Worm (Caenorhabditis elegans) whole organism, late embryonic: ENCODE results near the gene ugt-60.

Experiments
- C08G9.2 ChIP-seq: sonication (generic microtip); optimal IDR thresholded peaks from 2 replicates; lab custom pipeline; 2016; ENCODE audit warnings: mild to moderate bottlenecking, missing genetic modification characterization, moderate library complexity, missing compliant biosample characterization
- C38D4.7 ChIP-seq: fragments of 200-800 bp; sonication (Bioruptor generic); optimal IDR thresholded peaks from 2 replicates; lab custom pipeline; 2018; ENCODE audit warnings: mild to moderate bottlenecking, missing genetic modification characterization, moderate library complexity, missing compliant biosample characterization
- K02D7.2 ChIP-seq: sonication (generic microtip); optimal IDR thresholded peaks from 2 replicates; lab custom pipeline; 2017; ENCODE audit warnings: mild to moderate bottlenecking, missing genetic modification characterization, missing compliant biosample characterization
- K09A11.1 ChIP-seq: sonication (generic microtip); optimal IDR thresholded peaks from 2 replicates; lab custom pipeline; 2017; ENCODE audit warnings: antibody characterized with exemption, mild to moderate bottlenecking, missing genetic modification characterization, missing compliant biosample characterization; ENCODE audit not compliant: insufficient read depth
- ceh-18 ChIP-seq: sonication (generic microtip); optimal IDR thresholded peaks from 2 replicates; lab custom pipeline; 2016; ENCODE audit warnings: missing genetic modification characterization, missing compliant biosample characterization
- ceh-19 ChIP-seq: fragments of 200-800 bp; sonication (Bioruptor generic); optimal IDR thresholded peaks from 2 replicates; lab custom pipeline; 2018; ENCODE audit warnings: mild to moderate bottlenecking, missing genetic modification characterization, missing compliant biosample characterization
- ceh-22 ChIP-seq: sonication (generic microtip); optimal IDR thresholded peaks from 2 replicates; lab custom pipeline; 2017; ENCODE audit warnings: missing biosample characterization, missing genetic modification characterization
- ceh-24 ChIP-seq: sonication (generic microtip); optimal IDR thresholded peaks from 2 replicates; lab custom pipeline; 2016; ENCODE audit warnings: mild to moderate bottlenecking, missing genetic modification characterization, missing compliant biosample characterization
- ceh-31 ChIP-seq: sonication (generic microtip); optimal IDR thresholded peaks from 2 replicates; lab custom pipeline; 2016; ENCODE audit warnings: missing genetic modification characterization, missing compliant biosample characterization
- ceh-45 ChIP-seq: fragments of 200-800 bp; sonication (Bioruptor generic); IDR thresholded peaks from 2 replicates; pipeline ENCODE4 v1.3.6; 2022; ENCODE audit warnings: missing genetic modification reagents, missing genetic modification characterization, missing compliant biosample characterization
- ceh-6 ChIP-seq: fragments of 200-800 bp; sonication (Bioruptor generic); optimal IDR thresholded peaks from 2 replicates; lab custom pipeline; 2018; ENCODE audit warnings: mild to moderate bottlenecking, missing genetic modification characterization, missing compliant biosample characterization
- ceh-9 ChIP-seq: sonication (generic microtip); optimal IDR thresholded peaks from 2 replicates; lab custom pipeline; 2016; ENCODE audit warnings: mild to moderate bottlenecking, missing genetic modification characterization, inconsistent platforms, missing compliant biosample characterization
- che-1 ChIP-seq: sonication (generic microtip); optimal IDR thresholded peaks from 2 replicates; lab custom pipeline; 2016; ENCODE audit warnings: mild to moderate bottlenecking, missing genetic modification characterization, missing compliant biosample characterization
- dmd-4 ChIP-seq: sonication (generic microtip); optimal IDR thresholded peaks from 2 replicates; lab custom pipeline; 2016; ENCODE audit warnings: borderline replicate concordance, missing genetic modification characterization, missing compliant biosample characterization
- dve-1 ChIP-seq: sonication (generic microtip); optimal IDR thresholded peaks from 2 replicates; lab custom pipeline; 2017; ENCODE audit warnings: antibody characterized with exemption, mild to moderate bottlenecking, missing genetic modification characterization, missing compliant biosample characterization
- elt-2 ChIP-seq: sonication (generic microtip); optimal IDR thresholded peaks from 2 replicates; lab custom pipeline; 2016; ENCODE audit warnings: missing genetic modification reagents, missing genetic modification characterization, missing compliant biosample characterization
- ets-4 ChIP-seq: sonication (generic microtip); optimal IDR thresholded peaks from 2 replicates; lab custom pipeline; 2016; ENCODE audit warnings: missing genetic modification characterization, missing compliant biosample characterization
- hlh-15 ChIP-seq: sonication (generic microtip); optimal IDR thresholded peaks from 2 replicates; lab custom pipeline; 2016; ENCODE audit warnings: missing genetic modification characterization, missing compliant biosample characterization
- hlh-6 ChIP-seq: sonication (generic microtip); optimal IDR thresholded peaks from 2 replicates; lab custom pipeline; 2016; ENCODE audit warnings: missing genotype, missing genetic modification characterization, missing compliant biosample characterization
- hlh-8 ChIP-seq: sonication (generic microtip); optimal IDR thresholded peaks from 2 replicates; lab custom pipeline; 2016; ENCODE audit warnings: missing genotype, missing genetic modification characterization, missing compliant biosample characterization
- lim-6 ChIP-seq: sonication (generic microtip); optimal IDR thresholded peaks from 2 replicates; lab custom pipeline; 2016; ENCODE audit warnings: missing genetic modification characterization, missing compliant biosample characterization
- lin-11 ChIP-seq: fragments of 200-800 bp; sonication (Bioruptor generic); optimal IDR thresholded peaks from 2 replicates; lab custom pipeline; 2018; ENCODE audit warnings: mild to moderate bottlenecking, missing genetic modification characterization, missing compliant biosample characterization
- nhr-11 ChIP-seq: fragments of 150-350 bp; optimal IDR thresholded peaks from 2 replicates; lab custom pipeline; 2014; ENCODE audit warnings: missing biosample characterization, missing genetic modification characterization
- odd-2 ChIP-seq: sonication (generic microtip); optimal IDR thresholded peaks from 2 replicates; lab custom pipeline; 2017; ENCODE audit warnings: antibody characterized with exemption, mild to moderate bottlenecking, missing genetic modification characterization, missing compliant biosample characterization
- pag-3 ChIP-seq: sonication (generic microtip); optimal IDR thresholded peaks from 2 replicates; lab custom pipeline; 2016; ENCODE audit warnings: missing compliant biosample characterization, missing genetic modification characterization, borderline replicate concordance
- pat-9 ChIP-seq: fragments of 200-800 bp; sonication (Bioruptor generic); optimal IDR thresholded peaks from 2 replicates; lab custom pipeline; 2018; ENCODE audit warnings: mild to moderate bottlenecking, missing genetic modification characterization, moderate library complexity, missing compliant biosample characterization
- pha-2 ChIP-seq: sonication (generic microtip); optimal IDR thresholded peaks from 2 replicates; lab custom pipeline; 2017; ENCODE audit warnings: mild to moderate bottlenecking, missing genetic modification characterization, missing compliant biosample characterization
- pha-4 ChIP-seq: fragments of 150-350 bp; optimal IDR thresholded peaks from 2 replicates; lab custom pipeline; 2018; ENCODE audit warnings: missing biosample characterization, missing genetic modification reagents, missing genetic modification characterization
- pqm-1 ChIP-seq: sonication (generic microtip); optimal IDR thresholded peaks from 2 replicates; lab custom pipeline; 2016; ENCODE audit warnings: missing genetic modification characterization, missing compliant biosample characterization
- ref-2 ChIP-seq: sonication (generic microtip); optimal IDR thresholded peaks from 2 replicates; lab custom pipeline; 2016; ENCODE audit warnings: missing genetic modification characterization, missing compliant biosample characterization
- sox-2 ChIP-seq: fragments of 200-800 bp; sonication (Bioruptor generic); IDR thresholded peaks from 2 replicates; pipeline ENCODE4 v1.3.6; 2022; ENCODE audit warnings: missing genetic modification reagents, missing genetic modification characterization, missing compliant biosample characterization
- sox-4 ChIP-seq: sonication (generic microtip); optimal IDR thresholded peaks from 2 replicates; lab custom pipeline; 2017; ENCODE audit warnings: mild to moderate bottlenecking, missing genetic modification characterization, inconsistent platforms, missing compliant biosample characterization
- tbx-7 ChIP-seq: sonication (generic microtip); optimal IDR thresholded peaks from 2 replicates; lab custom pipeline; 2016; ENCODE audit warnings: missing genotype, missing genetic modification characterization, missing compliant biosample characterization
- ttx-3 ChIP-seq: sonication (generic microtip); optimal IDR thresholded peaks from 2 replicates; lab custom pipeline; 2016; ENCODE audit warnings: missing genetic modification reagents, missing genetic modification characterization, missing compliant biosample characterization
- ztf-16 ChIP-seq: sonication (generic microtip); optimal IDR thresholded peaks from 2 replicates; lab custom pipeline; 2017; ENCODE audit warnings: missing genetic modification characterization, missing compliant biosample characterization

Gene ugt-60

DNA sequence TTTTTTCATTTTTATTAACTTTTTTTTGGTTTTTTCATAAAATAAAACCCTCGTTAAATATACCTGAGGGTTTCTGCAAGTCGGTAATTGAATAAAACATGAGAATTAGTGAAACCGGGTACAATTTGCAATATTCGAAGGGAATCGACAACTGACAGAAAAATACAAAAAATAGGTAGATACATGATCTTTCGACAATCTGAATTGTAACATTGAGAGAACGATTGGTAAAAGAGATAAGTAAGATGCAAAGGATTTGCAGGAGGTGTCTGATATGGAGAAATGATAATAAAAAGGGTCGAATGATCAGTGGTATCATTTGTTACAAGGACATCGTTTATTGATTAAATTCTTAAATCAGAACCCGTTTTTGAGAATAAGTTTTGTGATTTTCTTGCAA is at the start of gene ugt-60:
TSS of gene ugt-60 (minus strand) at position 233 of the 400 bp plus-strand sequence.
- no peak for TF ChIP-seq elt-2 (tag; lab: Kevin White, UChicago)
- no peak for TF ChIP-seq ref-2
- TF ChIP-seq nhr-11 = peak; percentile 5
- TF ChIP-seq ceh-31 (tag; lab: Kevin White, UChicago) = no peak
- no peak for TF ChIP-seq ceh-19 (GFP tag; lab: Kevin White, UChicago)
- TF ChIP-seq hlh-8 = no peak

ce11 chrIII:9727439-9727838 is 48.6 kb upstream of the ugt-60 start, which contains the start of gene C07A9.12:
C07A9.12 (minus strand) TSS chrIII:9727539.
- TF ChIP-seq sox-2 (GFP tag; lab: Robert Waterston, UW) (no peak), lin-11 (no peak), ceh-22 (no peak), ceh-24 (no peak), ceh-9 (tag; lab: Kevin White, UChicago) (no peak), ttx-3 (no peak), pha-4 (tag; lab: Kevin White, UChicago) (no peak), ceh-19 (GFP tag; lab: Kevin White, UChicago) (no peak), C38D4.7 (GFP tag; lab: Kevin White, UChicago) (no peak), pag-3 (no peak)

DNA sequence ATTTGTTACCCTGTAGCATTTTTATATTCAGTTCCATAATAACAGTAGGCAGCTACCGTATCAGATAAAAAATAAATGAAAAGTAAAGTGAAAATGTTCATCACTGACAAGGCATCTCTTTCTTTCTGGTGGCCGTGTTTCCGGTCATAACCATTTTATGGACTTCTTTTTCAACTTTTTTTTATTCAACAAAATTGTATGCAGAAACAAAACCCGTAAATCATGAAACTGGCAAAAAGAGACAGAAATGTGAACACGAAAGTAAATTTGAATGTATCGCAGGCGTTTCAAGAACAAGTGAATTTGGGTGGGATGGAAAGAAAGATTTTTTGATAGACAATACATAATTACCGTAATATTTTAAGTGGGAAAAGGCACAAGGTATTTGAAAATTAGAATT is 46.3 kb upstream of the ugt-60 start, which contains the start of gene clec-162:
TSS of gene clec-162 (minus strand) at position 101 of the 400 bp plus-strand sequence.
- no peak for TF ChIP-seq lin-11
- TF ChIP-seq dmd-4 (tag; lab: Kevin White, UChicago) = no peak
- no peak for TF ChIP-seq pha-2 (tag; lab: Kevin White, UChicago)
- no peak for TF ChIP-seq C08G9.2 (tag; lab: Kevin White, UChicago)
- TF ChIP-seq pqm-1 (tag; lab: Kevin White, UChicago) = no peak
- no peak for TF ChIP-seq nhr-11
- TF ChIP-seq ets-4 = no peak
- TF ChIP-seq ztf-16 (tag; lab: Kevin White, UChicago) = no peak
- no peak for TF ChIP-seq ceh-18 (tag; lab: Kevin White, UChicago)
- TF ChIP-seq K02D7.2 (tag; lab: Kevin White, UChicago) = no peak
- TF ChIP-seq che-1 (tag; lab: Kevin White, UChicago) = no peak
- no peak for TF ChIP-seq sox-4 (tag; lab: Kevin White, UChicago)
- TF ChIP-seq tbx-7 = no peak
- TF ChIP-seq ceh-6 = no peak
- no peak for TF ChIP-seq hlh-6 (tag; lab: Kevin White, UChicago)

DNA sequence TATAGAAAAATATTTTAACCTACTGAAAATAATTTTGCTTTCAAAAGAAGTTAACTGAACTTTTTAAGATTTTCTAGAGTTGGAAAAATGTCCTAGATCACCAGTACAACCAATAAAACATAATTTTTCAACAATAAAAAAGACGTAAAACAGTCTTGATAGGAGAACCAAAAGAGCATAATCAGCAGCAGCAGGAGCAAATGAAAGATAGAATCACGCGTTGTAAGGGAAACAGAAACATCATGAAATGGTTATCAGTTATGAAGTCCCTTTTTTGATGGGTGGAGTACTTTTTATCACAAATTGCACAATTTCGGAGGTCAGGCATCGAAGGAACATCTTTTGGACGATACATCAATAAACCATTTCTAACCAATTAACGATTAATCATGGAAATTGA is 43.1 kb upstream of the ugt-60 start:
- TF ChIP-seq elt-2 (tag; lab: Kevin White, UChicago) = peak; percentile 73
- no peak for TF ChIP-seq pha-2 (tag; lab: Kevin White, UChicago)

DNA sequence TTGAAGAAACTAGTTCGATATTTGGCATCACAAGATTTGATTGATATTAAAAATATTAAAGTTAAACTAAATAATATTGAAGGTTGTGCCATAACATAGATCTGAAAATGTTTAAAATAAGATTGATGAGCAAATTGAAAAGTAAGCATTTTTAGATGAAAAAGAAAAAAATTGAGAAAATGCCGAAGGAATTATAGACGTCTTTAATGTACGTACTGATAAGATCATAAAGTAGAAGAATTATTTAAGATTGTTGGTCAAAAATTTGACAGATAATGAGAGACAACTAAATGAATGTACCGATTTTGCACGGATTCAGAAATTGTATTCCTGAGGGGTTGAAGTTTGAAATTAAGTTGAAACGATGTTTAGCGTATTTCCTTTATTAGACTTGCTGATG is 41.3 kb upstream of the ugt-60 start, which contains the start of gene ncx-7:
TSS of gene ncx-7 (minus strand) at position 101 of the 400 bp plus-strand sequence.
- TF ChIP-seq C08G9.2 (tag; lab: Kevin White, UChicago) = no peak
- TF ChIP-seq ceh-45 (GFP tag; lab: Robert Waterston, UW) = no peak
- TF ChIP-seq dve-1 (tag; lab: Kevin White, UChicago) = no peak
- TF ChIP-seq hlh-6 (tag; lab: Kevin White, UChicago) = no peak
- no peak for TF ChIP-seq lim-6 (tag; lab: Kevin White, UChicago)
- TF ChIP-seq ceh-18 (tag; lab: Kevin White, UChicago) = no peak
- TF ChIP-seq ceh-24 = no peak
- no peak for TF ChIP-seq pat-9 (tag; lab: Kevin White, UChicago)
- TF ChIP-seq pqm-1 (tag; lab: Kevin White, UChicago) = no peak
- TF ChIP-seq odd-2 (tag; lab: Kevin White, UChicago) = no peak
- no peak for TF ChIP-seq pag-3
- no peak for TF ChIP-seq K09A11.1
- TF ChIP-seq elt-2 (tag; lab: Kevin White, UChicago) = no peak
- TF ChIP-seq hlh-15 (tag; lab: Kevin White, UChicago) = no peak
